Fruit fly (Drosophila melanogaster): ENCODE data around the gene Rab11.

Gene Rab11

DNA sequence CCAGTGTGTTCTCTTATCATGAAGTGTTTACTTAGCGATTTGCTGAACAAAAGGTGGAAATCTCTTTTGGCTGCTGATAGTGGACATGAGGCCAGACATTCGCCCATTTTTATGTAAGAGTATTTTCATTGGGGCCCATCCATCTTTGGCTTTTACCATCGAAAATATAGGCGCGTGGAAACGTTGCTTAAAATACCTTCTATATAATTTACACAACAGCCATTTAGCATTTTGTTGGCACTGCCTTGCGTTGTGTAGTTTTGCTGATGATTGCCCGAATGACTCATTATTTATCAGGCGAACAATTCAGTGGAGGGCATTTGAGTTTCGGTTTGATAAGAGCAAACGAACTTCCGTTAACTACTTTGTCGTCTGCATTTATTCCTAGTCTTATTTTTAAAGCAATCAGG lies 50.4 kb downstream of the Rab11 start (continued):
- peak; percentile 26 for TF ChIP-seq cwo (GFP tag; optimal IDR thresholded peaks at IDR 0.05)
- peak; percentile 20; the same call in 1 of the 2 replicates for TF ChIP-seq E2f1 (GFP tag; IDR thresholded peaks at IDR 0.05)
- peak; percentile 59 for TF ChIP-seq CG7839 (tag; optimal IDR thresholded peaks at IDR 0.05)
- TF ChIP-seq Usf (GFP tag; optimal IDR thresholded peaks at IDR 0.05), result no peak
- TF ChIP-seq zen2 (GFP tag; IDR thresholded peaks at IDR 0.05; ENCODE audit: partially characterized antibody), result no peak
- TF ChIP-seq Sox100B (GFP tag; optimal IDR thresholded peaks at IDR 0.05), result no peak
- TF ChIP-seq Hmx (GFP tag; optimal IDR thresholded peaks at IDR 0.05), result no peak
- TF ChIP-seq HmgZ (tag; optimal IDR thresholded peaks at IDR 0.05), result peak; percentile 84
- no peak for TF ChIP-seq CG3407 (GFP tag; optimal IDR thresholded peaks at IDR 0.05)
- TF ChIP-seq CG11696 (GFP tag; IDR thresholded peaks at IDR 0.05), result no peak
- no peak for TF ChIP-seq CG9727 (GFP tag; optimal IDR thresholded peaks at IDR 0.05)
- no peak for TF ChIP-seq CG5245 (GFP tag; optimal IDR thresholded peaks at IDR 0.05)
- no peak for TF ChIP-seq CG1529 (GFP tag; optimal IDR thresholded peaks at IDR 0.05)
- TF ChIP-seq CrebB (tag; optimal IDR thresholded peaks at IDR 0.05), result no peak
- TF ChIP-seq CG11560 (tag; IDR thresholded peaks at IDR 0.05), result 0 out of 3 replicates have a peak, but pooled peaks have one; percentile 21
- no peak for TF ChIP-seq sima (GFP tag; optimal IDR thresholded peaks at IDR 0.05)
- no peak for TF ChIP-seq gsb (GFP tag; IDR thresholded peaks at IDR 0.05)
- TF ChIP-seq CG6254 (GFP tag; optimal IDR thresholded peaks at IDR 0.05), result no peak
- peak; percentile 50 for TF ChIP-seq CG17568 (GFP tag; optimal IDR thresholded peaks at IDR 0.05)
- TF ChIP-seq bcd (GFP tag; optimal IDR thresholded peaks at IDR 0.05), result peak; percentile 15
- TF ChIP-seq CG34224 (GFP tag; IDR thresholded peaks at IDR 0.05; ENCODE audit: partially characterized antibody), result no peak
- no peak for TF ChIP-seq croc (GFP tag; conservative IDR thresholded peaks at IDR 0.05)
- TF ChIP-seq CG6813 (GFP tag; optimal IDR thresholded peaks at IDR 0.05), result peak; percentile 38
- no peak for TF ChIP-seq CG10654 (GFP tag; optimal IDR thresholded peaks at IDR 0.05)
- TF ChIP-seq esg (GFP tag; conservative IDR thresholded peaks at IDR 0.05), result peak; percentile 20; the same call in 1 of the 2 replicates
- no peak for TF ChIP-seq CG8478 (optimal IDR thresholded peaks at IDR 0.05)
- TF ChIP-seq lab (GFP tag; optimal IDR thresholded peaks at IDR 0.05), result peak; percentile 51
- no peak for TF ChIP-seq cas (GFP tag; IDR thresholded peaks at IDR 0.05)
- peak; percentile 59 for TF ChIP-seq HLH54F (GFP tag; optimal IDR thresholded peaks at IDR 0.05)
- no peak for TF ChIP-seq repo (GFP tag; optimal IDR thresholded peaks at IDR 0.05)
- peak; percentile 28 for TF ChIP-seq CG1233 (GFP tag; optimal IDR thresholded peaks at IDR 0.05)
- TF ChIP-seq nmo (GFP tag; optimal IDR thresholded peaks at IDR 0.05), result no peak
- TF ChIP-seq dan (GFP tag; IDR thresholded peaks at IDR 0.05), result no peak
- no peak for TF ChIP-seq Doc3 (GFP tag; IDR thresholded peaks at IDR 0.05; ENCODE audit: partially characterized antibody)
- TF ChIP-seq Hmr (GFP tag; optimal IDR thresholded peaks at IDR 0.05), result peak; percentile 67
- TF ChIP-seq usp (GFP tag; optimal IDR thresholded peaks at IDR 0.05), result no peak
- peak; percentile 49 for TF ChIP-seq Hand (GFP tag; optimal IDR thresholded peaks at IDR 0.05)
- TF ChIP-seq chif (GFP tag; optimal IDR thresholded peaks at IDR 0.05), result no peak
- TF ChIP-seq kay (GFP tag; optimal IDR thresholded peaks at IDR 0.05), result peak; percentile 38
- peak; percentile 65 for TF ChIP-seq Dip3 (GFP tag; optimal IDR thresholded peaks at IDR 0.05)
- no peak for TF ChIP-seq CG6791 (GFP tag; IDR thresholded peaks at IDR 0.05; ENCODE audit: partially characterized antibody)
- TF ChIP-seq Sry-β (GFP tag; optimal IDR thresholded peaks at IDR 0.05), result no peak
- no peak for TF ChIP-seq CG10979 (tag; optimal IDR thresholded peaks at IDR 0.05)
- TF ChIP-seq NFAT (GFP tag; IDR thresholded peaks at IDR 0.05), result peak; percentile 31; the same call in 1 of the 2 replicates
- TF ChIP-seq CG18599 (GFP tag; optimal IDR thresholded peaks at IDR 0.05), result peak; percentile 64
- peak; percentile 53 for TF ChIP-seq CG18619 (GFP tag; optimal IDR thresholded peaks at IDR 0.05)
- no peak for TF ChIP-seq CG14860 (GFP tag; IDR thresholded peaks at IDR 0.05; ENCODE audit: partially characterized antibody)
- no peak; the same call in 1 of the 2 replicates for TF ChIP-seq E2f2 (GFP tag; IDR thresholded peaks at IDR 0.05)
- no peak for TF ChIP-seq ind (GFP tag; optimal IDR thresholded peaks at IDR 0.05)
- peak; percentile 53 for TF ChIP-seq Fer1 (GFP tag; optimal IDR thresholded peaks at IDR 0.05)
- TF ChIP-seq Bdp1 (GFP tag; optimal IDR thresholded peaks at IDR 0.05), result peak; percentile 1

Measured in whole organism, embryonic.